Worm (Caenorhabditis elegans) whole organism, L3 larva: ENCODE measurements around the gene nhr-7.
A peak's percentile ranks its signal among the peaks of the same experiment; 100 is the strongest.
"Not testable (repeated sequence)": the region's sequence is repeated elsewhere in the genome, so short reads cannot be mapped to it uniquely, and the experiment has no call there.

Experiments
- R02D3.7 ChIP-seq: fragments of 150-350 bp; optimal IDR thresholded peaks from 2 replicates; lab custom pipeline; 2014; ENCODE audit warnings: missing biosample characterization, missing genetic modification characterization
- ZK546.5 ChIP-seq: sonication (generic microtip); optimal IDR thresholded peaks from 2 replicates; lab custom pipeline; 2017; ENCODE audit warnings: missing biosample characterization, missing genetic modification characterization
- aly-2 ChIP-seq: fragments of 150-350 bp; optimal IDR thresholded peaks from 2 replicates; lab custom pipeline; 2014; ENCODE audit warnings: missing biosample characterization, missing genetic modification characterization
- ceh-28 ChIP-seq: fragments of 150-350 bp; optimal IDR thresholded peaks from 2 replicates; lab custom pipeline; 2014; ENCODE audit warnings: missing biosample characterization, missing genetic modification reagents, missing genetic modification characterization
- ceh-82 ChIP-seq: fragments of 150-350 bp; optimal IDR thresholded peaks from 2 replicates; lab custom pipeline; 2014; ENCODE audit warnings: missing biosample characterization, missing genetic modification characterization
- egl-27 ChIP-seq: sonication (generic microtip); optimal IDR thresholded peaks from 4 replicates; lab custom pipeline; 2017; ENCODE audit warnings: missing biosample characterization, missing genetic modification reagents, missing genetic modification characterization
- egl-5 ChIP-seq: fragments of 150-350 bp; optimal IDR thresholded peaks from 2 replicates; lab custom pipeline; 2017; ENCODE audit warnings: missing biosample characterization, missing genetic modification reagents, missing genetic modification characterization, inconsistent platforms
- elt-1 ChIP-seq: fragments of 150-350 bp; optimal IDR thresholded peaks from 2 replicates; lab custom pipeline; 2014; ENCODE audit warnings: missing biosample characterization, missing genetic modification characterization
- elt-2 ChIP-seq: sonication (generic microtip); optimal IDR thresholded peaks from 2 replicates; lab custom pipeline; 2016; ENCODE audit warnings: missing genetic modification reagents, mild to moderate bottlenecking, missing genetic modification characterization, missing compliant biosample characterization
- fkh-2 ChIP-seq: fragments of 150-350 bp; optimal IDR thresholded peaks from 2 replicates; lab custom pipeline; 2014; ENCODE audit warnings: missing biosample characterization, missing genetic modification reagents, missing genetic modification characterization
- hmg-11 ChIP-seq: sonication (generic microtip); optimal IDR thresholded peaks from 2 replicates; lab custom pipeline; 2016; ENCODE audit warnings: missing genetic modification characterization, missing compliant biosample characterization
- lin-39 ChIP-seq: fragments of 150-350 bp; optimal IDR thresholded peaks from 2 replicates; lab custom pipeline; 2018; ENCODE audit warnings: missing biosample characterization, missing genetic modification reagents, missing genetic modification characterization
- lsy-12 ChIP-seq: sonication (generic microtip); optimal IDR thresholded peaks from 2 replicates; lab custom pipeline; 2016; ENCODE audit warnings: mild to moderate bottlenecking, missing genetic modification characterization, missing compliant biosample characterization
- mml-1 ChIP-seq: fragments of 150-350 bp; sonication (generic microtip); optimal IDR thresholded peaks from 3 replicates; lab custom pipeline; 2014; ENCODE audit warnings: missing biosample characterization, missing genetic modification characterization
- nhr-11 ChIP-seq: fragments of 150-350 bp; optimal IDR thresholded peaks from 2 replicates; lab custom pipeline; 2014; ENCODE audit warnings: missing biosample characterization, missing genetic modification characterization
- nhr-23 ChIP-seq: fragments of 150-350 bp; optimal IDR thresholded peaks from 2 replicates; lab custom pipeline; 2014; ENCODE audit warnings: missing biosample characterization, missing genetic modification reagents, missing genetic modification characterization
- nhr-237 ChIP-seq: fragments of 150-350 bp; optimal IDR thresholded peaks from 2 replicates; lab custom pipeline; 2014; ENCODE audit warnings: missing biosample characterization, missing genetic modification characterization
- nhr-25 ChIP-seq: sonication (generic microtip); optimal IDR thresholded peaks from 2 replicates; lab custom pipeline; 2017; ENCODE audit warnings: missing biosample characterization, missing genetic modification characterization
- nhr-28 ChIP-seq: fragments of 150-350 bp; optimal IDR thresholded peaks from 2 replicates; lab custom pipeline; 2014; ENCODE audit warnings: missing biosample characterization, missing genetic modification characterization
- nhr-43 ChIP-seq: sonication (generic microtip); optimal IDR thresholded peaks from 2 replicates; lab custom pipeline; 2016; ENCODE audit warnings: mild to moderate bottlenecking, missing genetic modification characterization, missing compliant biosample characterization; ENCODE audit not compliant: poor library complexity, severe bottlenecking
- nhr-76 ChIP-seq: fragments of 150-350 bp; sonication (generic microtip); optimal IDR thresholded peaks from 5 replicates; lab custom pipeline; 2014; ENCODE audit warnings: missing biosample characterization, missing genetic modification characterization
- nhr-77 ChIP-seq: fragments of 150-350 bp; optimal IDR thresholded peaks from 2 replicates; lab custom pipeline; 2014; ENCODE audit warnings: missing biosample characterization, missing genetic modification characterization
- pha-4 ChIP-seq: fragments of 150-350 bp; optimal IDR thresholded peaks from 2 replicates; lab custom pipeline; 2014; ENCODE audit warnings: missing biosample characterization, missing genetic modification reagents, missing genetic modification characterization
- pqm-1 ChIP-seq: fragments of 150-350 bp; optimal IDR thresholded peaks from 2 replicates; lab custom pipeline; 2017; ENCODE audit warnings: missing biosample characterization, missing genetic modification characterization, inconsistent platforms
- snpc-4 ChIP-seq: fragments of 150-350 bp; optimal IDR thresholded peaks from 2 replicates; lab custom pipeline; 2014; ENCODE audit warnings: missing biosample characterization, missing genetic modification characterization
- tbx-2 ChIP-seq: sonication (generic microtip); optimal IDR thresholded peaks from 2 replicates; lab custom pipeline; 2016; ENCODE audit warnings: mild to moderate bottlenecking, missing genetic modification characterization, missing compliant biosample characterization
- unc-39 ChIP-seq: sonication (generic microtip); optimal IDR thresholded peaks from 4 replicates; lab custom pipeline; 2017; ENCODE audit warnings: missing biosample characterization, missing genetic modification characterization
- zag-1 ChIP-seq: fragments of 150-350 bp; optimal IDR thresholded peaks from 2 replicates; lab custom pipeline; 2014; ENCODE audit warnings: missing biosample characterization, missing genetic modification characterization
- ztf-11 ChIP-seq: fragments of 150-350 bp; optimal IDR thresholded peaks from 2 replicates; lab custom pipeline; 2014; ENCODE audit warnings: missing biosample characterization, missing genetic modification characterization
- ztf-4 ChIP-seq: fragments of 150-350 bp; optimal IDR thresholded peaks from 2 replicates; lab custom pipeline; 2014; ENCODE audit warnings: missing biosample characterization, missing genetic modification characterization

nhr-7 gene

ce11 chrIV:11269483-11269882 lies 1.7 kb downstream of the nhr-7 start:
- peak; percentile 90 for TF ChIP-seq pha-4 (tag; lab: Kevin White, UChicago)
- no peak for TF ChIP-seq R02D3.7

ce11 chrIV:11266090-11266489 lies 5.1 kb downstream of the nhr-7 start, which contains the start of gene col-127:
TSS of gene col-127 (minus strand) at chrIV:11266190.
- no peak for TF ChIP-seq mml-1
- no peak for TF ChIP-seq elt-2 (tag; lab: Kevin White, UChicago)
- no peak for TF ChIP-seq lin-39 (tag; lab: Kevin White, UChicago)
- TF ChIP-seq nhr-28 (tag; lab: Kevin White, UChicago), result no peak
- TF ChIP-seq egl-27 (tag; lab: Kevin White, UChicago), result no peak
- TF ChIP-seq ztf-11 (tag; lab: Kevin White, UChicago), result no peak
- no peak for TF ChIP-seq nhr-25 (tag; lab: Kevin White, UChicago)
- TF ChIP-seq nhr-77 (tag; lab: Kevin White, UChicago), result no peak
- TF ChIP-seq lsy-12 (tag; lab: Kevin White, UChicago), result no peak
- no peak for TF ChIP-seq pha-4 (tag; lab: Kevin White, UChicago)

ce11 chrIV:11263101-11263500 lies 8.1 kb downstream of the nhr-7 start, which contains the start of gene col-126:
TSS of gene col-126 (plus strand) at chrIV:11263401.
- not testable (repeated sequence) for TF ChIP-seq lin-39 (tag; lab: Kevin White, UChicago); ZK546.5 (tag; lab: Kevin White, UChicago); R02D3.7
- TF ChIP-seq, all 47 proteins: peak for 0; not testable (repeated sequence) for 47

- TF ChIP-seq zag-1 (tag; lab: Kevin White, UChicago) (no peak), pqm-1 (no peak), nhr-76 (tag; lab: Kevin White, UChicago) (no peak), lin-39 (tag; lab: Kevin White, UChicago) (no peak), R02D3.7 (no peak), pha-4 (tag; lab: Kevin White, UChicago) (no peak), nhr-237 (tag; lab: Kevin White, UChicago) (no peak), ceh-82 (tag; lab: Kevin White, UChicago) (no peak), hmg-11 (no peak)
These were observed 9.6 kb downstream of the nhr-7 start, which contains the start of gene F54D1.1 for ce11 chrIV:11261535-11261934. TSS of gene F54D1.1 (plus strand) at chrIV:11261835.

ce11 chrIV:11260544-11261227 lies 10.5 kb downstream of the nhr-7 start, which contains the start of gene C05C12.5:
TSS of gene C05C12.5 (minus strand) at chrIV:11261185.
- no peak for TF ChIP-seq ztf-4
- no peak for TF ChIP-seq tbx-2
- no peak for TF ChIP-seq ZK546.5 (tag; lab: Kevin White, UChicago)
- TF ChIP-seq fkh-2 (tag; lab: Kevin White, UChicago), result no peak
- no peak for TF ChIP-seq unc-39 (tag; lab: Kevin White, UChicago)
- no peak for TF ChIP-seq ceh-28 (tag; lab: Kevin White, UChicago)
- no peak for TF ChIP-seq aly-2
- no peak for TF ChIP-seq pqm-1
- TF ChIP-seq, all 47 proteins: peak for 0

- TF ChIP-seq elt-2 (tag; lab: Kevin White, UChicago), result peak; percentile 87
- no peak for TF ChIP-seq lin-39 (tag; lab: Kevin White, UChicago)
- TF ChIP-seq snpc-4 (tag; lab: Kevin White, UChicago), result no peak
- no peak for TF ChIP-seq unc-39 (tag; lab: Kevin White, UChicago)
- TF ChIP-seq pha-4 (tag; lab: Kevin White, UChicago), result peak; percentile 8
- no peak for TF ChIP-seq elt-1
- no peak for TF ChIP-seq nhr-11 (tag; lab: Kevin White, UChicago)
- peak; percentile 27 for TF ChIP-seq pqm-1
- TF ChIP-seq nhr-23 (tag; lab: Kevin White, UChicago), result no peak
- TF ChIP-seq egl-5 (tag; lab: Kevin White, UChicago), result no peak
- TF ChIP-seq mml-1, result no peak
- TF ChIP-seq nhr-43 (tag; lab: Kevin White, UChicago), result no peak
These were observed 11.6 kb downstream of the nhr-7 start, which contains the start of gene gtl-1 for ce11 chrIV:11259485-11259972. TSS of gene gtl-1 (minus strand) at chrIV:11259535.
